Worm (Caenorhabditis elegans) whole organism, mixed stage, embryonic: ENCODE measurements around the gene arx-2.

Experiments
- M03D4.4 ChIP-seq: sonication (generic microtip); optimal IDR thresholded peaks from 2 replicates; lab custom pipeline; 2017; ENCODE audit warnings: mild to moderate bottlenecking, missing genetic modification characterization, missing compliant biosample characterization
- bed-3 ChIP-seq: fragments of 200-800 bp; sonication (Bioruptor generic); optimal IDR thresholded peaks from 3 replicates; lab custom pipeline; 2018; ENCODE audit warnings: mild to moderate bottlenecking, missing genetic modification characterization, moderate library complexity, missing compliant biosample characterization
- blmp-1 ChIP-seq: fragments of 150-350 bp; optimal IDR thresholded peaks from 2 replicates; lab custom pipeline; 2014; ENCODE audit warnings: missing biosample characterization, missing genetic modification characterization
- cnd-1 ChIP-seq: fragments of 200-800 bp; sonication (Bioruptor generic); optimal IDR thresholded peaks from 2 replicates; lab custom pipeline; 2018; ENCODE audit warnings: mild to moderate bottlenecking, missing genetic modification characterization, missing compliant biosample characterization
- elt-1 ChIP-seq: sonication (generic microtip); optimal IDR thresholded peaks from 2 replicates; lab custom pipeline; 2017; ENCODE audit warnings: missing genetic modification characterization, mild to moderate bottlenecking, missing compliant biosample characterization, antibody characterized with exemption, moderate library complexity, borderline replicate concordance; ENCODE audit not compliant: insufficient read depth
- elt-3 ChIP-seq: fragments of 150-350 bp; optimal IDR thresholded peaks from 2 replicates; lab custom pipeline; 2014; ENCODE audit warnings: missing biosample characterization, missing genetic modification characterization
- lin-13 ChIP-seq: fragments of 150-350 bp; optimal IDR thresholded peaks from 2 replicates; lab custom pipeline; 2014; ENCODE audit warnings: missing biosample characterization, missing genetic modification characterization
- lsy-2 ChIP-seq: fragments of 150-350 bp; optimal IDR thresholded peaks from 2 replicates; lab custom pipeline; 2014; ENCODE audit warnings: missing biosample characterization, missing genetic modification characterization
- mep-1 ChIP-seq: fragments of 150-350 bp; optimal IDR thresholded peaks from 2 replicates; lab custom pipeline; 2017; ENCODE audit warnings: missing biosample characterization, missing genetic modification reagents, missing genetic modification characterization, inconsistent platforms
- nhr-237 ChIP-seq: fragments of 150-350 bp; optimal IDR thresholded peaks from 2 replicates; lab custom pipeline; 2014; ENCODE audit warnings: missing biosample characterization, missing genetic modification characterization
- nhr-28 ChIP-seq: fragments of 150-350 bp; optimal IDR thresholded peaks from 2 replicates; lab custom pipeline; 2014; ENCODE audit warnings: missing biosample characterization, missing genetic modification characterization
- pha-4 ChIP-seq: fragments of 150-350 bp; optimal IDR thresholded peaks from 2 replicates; lab custom pipeline; 2018; ENCODE audit warnings: missing biosample characterization, missing genetic modification reagents, missing genetic modification characterization
- snpc-4 ChIP-seq: fragments of 150-350 bp; optimal IDR thresholded peaks from 2 replicates; lab custom pipeline; 2014; ENCODE audit warnings: missing biosample characterization, missing genetic modification characterization
- unc-120 ChIP-seq: sonication (generic microtip); optimal IDR thresholded peaks from 2 replicates; lab custom pipeline; 2017; ENCODE audit warnings: missing genetic modification characterization, missing compliant biosample characterization; ENCODE audit not compliant: poor library complexity, severe bottlenecking

- no peak for TF ChIP-seq cnd-1
- TF ChIP-seq unc-120 (tag; lab: Kevin White, UChicago) = no peak
- no peak for TF ChIP-seq bed-3
- no peak for TF ChIP-seq pha-4 (tag; lab: Kevin White, UChicago)
- TF ChIP-seq nhr-237 (tag; lab: Kevin White, UChicago) = no peak
- TF ChIP-seq nhr-28 (tag; lab: Kevin White, UChicago) = no peak
- TF ChIP-seq lsy-2 (tag; lab: Kevin White, UChicago) = no peak
- no peak for TF ChIP-seq M03D4.4
- no peak for TF ChIP-seq elt-3
- no peak for TF ChIP-seq lin-13 (tag; lab: Kevin White, UChicago)
- TF ChIP-seq snpc-4 (tag; lab: Kevin White, UChicago) = no peak
- TF ChIP-seq elt-1 (tag; lab: Kevin White, UChicago) = no peak
- no peak for TF ChIP-seq mep-1 (tag; lab: Kevin White, UChicago)
- no peak for TF ChIP-seq blmp-1 (tag; lab: Kevin White, UChicago)
Measured at ce11 chrV:10291848-10292247, 46.3 kb downstream of the arx-2 start.
